Worm (Caenorhabditis elegans): ENCODE measurements around the gene pqn-94.

- TF ChIP-seq daf-16 (GFP tag; optimal IDR thresholded peaks at IDR 0.05) (no peak), daf-16 (tag; optimal IDR thresholded peaks at IDR 0.05) (no peak), nhr-102 (tag; optimal IDR thresholded peaks at IDR 0.05) (no peak), ZK546.5 (tag; optimal IDR thresholded peaks at IDR 0.05) (no peak), fos-1 (tag; optimal IDR thresholded peaks at IDR 0.05) (no peak), aly-2 (tag; optimal IDR thresholded peaks at IDR 0.05) (no peak), nhr-111 (GFP tag; optimal IDR thresholded peaks at IDR 0.05) (no peak), unc-62 (GFP tag; optimal IDR thresholded peaks at IDR 0.05 in 1 of 2) (no peak), unc-62 (tag; optimal IDR thresholded peaks at IDR 0.05) (no peak), mdl-1 (tag; optimal IDR thresholded peaks at IDR 0.05) (no peak), F44E2.7 (GFP tag; IDR thresholded peaks at IDR 0.05) (peak; percentile 90; the same call in 1 of the 2 replicates), daf-19 (GFP tag; conservative IDR thresholded peaks at IDR 0.05) (no peak), hmg-1.1 (GFP tag; IDR thresholded peaks at IDR 0.05) (no peak), ctbp-1 (GFP tag; IDR thresholded peaks at IDR 0.05) (no peak), F26F4.8 (GFP tag; conservative IDR thresholded peaks at IDR 0.05) (no peak)
These were observed at the start of gene pqn-94 for ce11 chrV:20279811-20280317.

All from whole organism, L4 larva.